Fruit fly (Drosophila melanogaster): ENCODE results near the gene CG5087.

The CG5087 gene

dm6 chr3L:9009738-9010137, 11.8 kb downstream of the CG5087 start, which contains the start of gene CG5194:
Gene CG5194 (minus strand): TSS chr3L:9009838.
- TF ChIP-seq gl (tag; optimal IDR thresholded peaks at IDR 0.05) (no peak), CG14655 (GFP tag; optimal IDR thresholded peaks at IDR 0.05) (no peak)

DNA sequence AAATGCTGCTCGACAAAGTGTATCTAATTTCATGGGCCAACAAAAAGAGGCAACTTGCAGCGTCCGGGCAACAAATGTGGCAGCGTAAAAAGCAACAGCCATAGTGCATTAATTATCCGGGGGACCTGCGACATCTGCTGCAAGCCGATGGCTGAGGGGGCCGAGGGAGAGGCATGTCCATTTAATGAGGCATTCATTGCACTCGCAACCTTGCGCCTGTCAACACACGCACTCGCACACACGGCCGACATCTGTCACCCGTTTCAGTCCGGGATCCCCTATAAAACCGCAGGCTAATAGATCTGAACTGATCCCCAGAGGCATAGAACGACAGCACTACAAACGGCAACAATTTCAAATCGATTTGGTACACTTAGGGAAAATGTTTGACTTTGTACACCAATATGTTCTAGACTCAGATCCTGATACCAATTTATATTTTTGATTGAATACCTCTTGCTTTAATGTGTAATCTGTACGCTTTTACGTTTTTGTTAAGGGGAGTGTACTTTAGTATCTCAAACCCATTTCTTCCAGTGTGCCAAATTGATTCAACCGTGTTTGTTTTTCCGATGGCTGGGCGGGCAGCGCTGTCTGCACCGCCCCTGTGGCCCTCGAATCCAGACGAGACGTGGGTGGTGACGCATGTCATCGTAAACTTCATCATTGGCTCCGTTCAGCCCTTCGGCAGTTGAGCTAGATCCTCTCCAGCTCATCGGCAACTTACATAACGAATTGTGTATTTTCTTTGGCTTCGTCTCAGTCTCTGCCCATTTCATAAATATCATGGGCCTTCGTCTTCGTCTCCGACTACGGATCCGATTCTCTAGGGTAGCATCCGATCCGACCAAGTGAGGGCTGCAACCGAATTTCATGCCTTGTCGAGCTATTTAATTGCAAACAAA, 13.8 kb downstream of the CG5087 start:
- TF ChIP-seq rn (GFP tag; IDR thresholded peaks at IDR 0.05), result no peak
- TF ChIP-seq CG8301 (tag; optimal IDR thresholded peaks at IDR 0.05), result no peak
- TF ChIP-seq CG12605 (GFP tag; IDR thresholded peaks at IDR 0.05), result no peak
- TF ChIP-seq EcR (GFP tag; optimal IDR thresholded peaks at IDR 0.05), result no peak
- TF ChIP-seq CG8159 (tag; optimal IDR thresholded peaks at IDR 0.05), result peak; percentile 37
- peak; percentile 1 for TF ChIP-seq CG15710 (tag; optimal IDR thresholded peaks at IDR 0.05)
- no peak for TF ChIP-seq CG32121 (GFP tag; IDR thresholded peaks at IDR 0.05)
- TF ChIP-seq CG13204 (GFP tag; optimal IDR thresholded peaks at IDR 0.05), result no peak
- TF ChIP-seq CG9948 (tag; optimal IDR thresholded peaks at IDR 0.05), result no peak
- no peak for TF ChIP-seq CG34367 (tag; optimal IDR thresholded peaks at IDR 0.05)
- TF ChIP-seq Pif1B (GFP tag; optimal IDR thresholded peaks at IDR 0.05), result no peak

DNA sequence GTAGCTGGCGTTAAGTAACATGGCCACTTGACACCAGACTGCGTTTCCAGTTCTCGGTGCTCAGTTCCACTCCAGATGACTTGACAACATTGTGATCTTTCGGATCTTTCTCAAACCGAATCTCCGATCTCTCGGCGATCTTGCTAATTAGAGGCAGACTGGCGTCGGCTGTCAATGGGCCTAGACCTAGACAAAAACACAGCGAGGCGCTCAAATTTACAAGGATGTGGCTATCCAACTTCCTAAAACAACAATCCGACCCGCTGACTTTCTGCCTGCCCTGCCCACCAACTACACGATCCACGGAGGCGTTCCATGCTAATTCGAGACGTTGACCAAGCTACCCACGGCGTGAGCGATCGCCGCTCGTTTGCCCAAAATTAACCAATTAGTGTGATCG, 15.8 kb downstream of the CG5087 start:
- TF ChIP-seq gl (tag; optimal IDR thresholded peaks at IDR 0.05), result no peak
- TF ChIP-seq CG9948 (tag; optimal IDR thresholded peaks at IDR 0.05), result no peak
- TF ChIP-seq EcR (GFP tag; optimal IDR thresholded peaks at IDR 0.05), result no peak
- TF ChIP-seq Pif1B (GFP tag; optimal IDR thresholded peaks at IDR 0.05), result no peak
- TF ChIP-seq CG10348 (GFP tag; IDR thresholded peaks at IDR 0.05), result no peak
- TF ChIP-seq rn (GFP tag; IDR thresholded peaks at IDR 0.05), result no peak
- TF ChIP-seq D1 (tag; optimal IDR thresholded peaks at IDR 0.05), result no peak
- TF ChIP-seq CG32121 (GFP tag; IDR thresholded peaks at IDR 0.05), result no peak
- TF ChIP-seq CG12605 (GFP tag; IDR thresholded peaks at IDR 0.05), result no peak

DNA sequence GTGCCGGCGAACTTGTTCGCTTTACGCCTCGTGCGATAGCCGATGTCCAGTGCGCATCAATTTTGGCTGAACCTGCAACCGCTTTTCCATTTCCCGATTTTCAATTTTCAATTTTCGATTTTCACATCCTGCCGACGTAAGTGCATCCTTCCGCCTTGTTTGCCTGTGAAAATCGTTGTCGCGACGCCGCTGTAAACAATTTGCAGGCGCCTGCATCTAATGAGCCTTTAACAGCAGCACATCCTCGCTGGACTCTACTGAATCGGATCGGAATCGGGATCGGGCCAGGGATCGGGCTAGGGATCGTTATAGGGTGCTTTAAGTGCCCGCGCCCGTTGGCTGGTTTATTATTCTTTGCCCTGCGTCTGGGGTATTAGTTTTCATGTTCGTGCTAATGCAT, 19.4 kb downstream of the CG5087 start:
- no peak for TF ChIP-seq rn (GFP tag; IDR thresholded peaks at IDR 0.05)
- no peak for TF ChIP-seq CG10348 (GFP tag; IDR thresholded peaks at IDR 0.05)
- TF ChIP-seq CG14655 (GFP tag; optimal IDR thresholded peaks at IDR 0.05), result no peak
- no peak for TF ChIP-seq D1 (tag; optimal IDR thresholded peaks at IDR 0.05)
- TF ChIP-seq CG17806 (tag; optimal IDR thresholded peaks at IDR 0.05), result no peak
- no peak for TF ChIP-seq CG34367 (tag; optimal IDR thresholded peaks at IDR 0.05)
- no peak for TF ChIP-seq CG8301 (tag; optimal IDR thresholded peaks at IDR 0.05)
- no peak for TF ChIP-seq CG8159 (tag; optimal IDR thresholded peaks at IDR 0.05)

DNA sequence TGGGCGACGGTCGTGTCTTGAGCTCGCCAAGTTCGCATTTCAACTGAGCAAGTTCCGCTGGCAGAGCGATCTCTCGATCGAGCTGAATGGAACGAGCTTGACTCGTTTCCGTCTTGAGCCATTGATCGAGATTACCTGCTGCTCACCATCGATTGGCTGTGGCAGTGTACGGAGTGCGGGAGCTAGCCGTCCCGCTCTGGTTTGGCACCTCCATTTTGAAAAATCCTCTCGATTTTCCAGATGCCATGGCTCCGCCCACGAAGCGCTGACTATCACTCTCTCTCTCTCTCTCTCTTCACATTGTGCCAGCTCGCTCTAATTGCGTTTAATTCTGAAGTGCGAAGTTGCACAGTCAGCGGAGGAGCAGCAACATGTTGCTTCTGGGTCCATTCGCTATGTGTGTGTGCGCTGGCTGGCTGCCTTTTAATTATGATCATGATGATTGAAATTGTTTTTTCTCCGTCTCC, 21.2 kb downstream of the CG5087 start, which contains the start of gene Doc2:
Gene Doc2, minus strand, starts transcription at position 51 of the 467 bp plus-strand sequence.
- no peak for TF ChIP-seq gl (tag; optimal IDR thresholded peaks at IDR 0.05)
- TF ChIP-seq CG13204 (GFP tag; optimal IDR thresholded peaks at IDR 0.05), result no peak
- TF ChIP-seq EcR (GFP tag; optimal IDR thresholded peaks at IDR 0.05), result no peak
- no peak for TF ChIP-seq CG17806 (tag; optimal IDR thresholded peaks at IDR 0.05)
- TF ChIP-seq Ets98B (GFP tag; IDR thresholded peaks at IDR 0.05), result no peak
- TF ChIP-seq CG4496 (GFP tag; IDR thresholded peaks at IDR 0.05), result no peak
- TF ChIP-seq CG32121 (GFP tag; IDR thresholded peaks at IDR 0.05), result no peak
- no peak for TF ChIP-seq D1 (tag; optimal IDR thresholded peaks at IDR 0.05)
- no peak for TF ChIP-seq Snoo (tag; optimal IDR thresholded peaks at IDR 0.05)
- TF ChIP-seq Pif1B (GFP tag; optimal IDR thresholded peaks at IDR 0.05), result no peak
- TF ChIP-seq CG15710 (tag; optimal IDR thresholded peaks at IDR 0.05), result no peak
- no peak for TF ChIP-seq Pif1A (GFP tag; optimal IDR thresholded peaks at IDR 0.05)
- TF ChIP-seq fd96Ca (GFP tag; IDR thresholded peaks at IDR 0.05), result no peak
- TF ChIP-seq CG14655 (GFP tag; optimal IDR thresholded peaks at IDR 0.05), result no peak
- no peak for TF ChIP-seq CG34367 (tag; optimal IDR thresholded peaks at IDR 0.05)
- TF ChIP-seq CG12605 (GFP tag; IDR thresholded peaks at IDR 0.05), result no peak
- no peak for TF ChIP-seq CG10348 (GFP tag; IDR thresholded peaks at IDR 0.05)
- no peak for TF ChIP-seq CG8301 (tag; optimal IDR thresholded peaks at IDR 0.05)
- TF ChIP-seq CG8159 (tag; optimal IDR thresholded peaks at IDR 0.05), result no peak

DNA sequence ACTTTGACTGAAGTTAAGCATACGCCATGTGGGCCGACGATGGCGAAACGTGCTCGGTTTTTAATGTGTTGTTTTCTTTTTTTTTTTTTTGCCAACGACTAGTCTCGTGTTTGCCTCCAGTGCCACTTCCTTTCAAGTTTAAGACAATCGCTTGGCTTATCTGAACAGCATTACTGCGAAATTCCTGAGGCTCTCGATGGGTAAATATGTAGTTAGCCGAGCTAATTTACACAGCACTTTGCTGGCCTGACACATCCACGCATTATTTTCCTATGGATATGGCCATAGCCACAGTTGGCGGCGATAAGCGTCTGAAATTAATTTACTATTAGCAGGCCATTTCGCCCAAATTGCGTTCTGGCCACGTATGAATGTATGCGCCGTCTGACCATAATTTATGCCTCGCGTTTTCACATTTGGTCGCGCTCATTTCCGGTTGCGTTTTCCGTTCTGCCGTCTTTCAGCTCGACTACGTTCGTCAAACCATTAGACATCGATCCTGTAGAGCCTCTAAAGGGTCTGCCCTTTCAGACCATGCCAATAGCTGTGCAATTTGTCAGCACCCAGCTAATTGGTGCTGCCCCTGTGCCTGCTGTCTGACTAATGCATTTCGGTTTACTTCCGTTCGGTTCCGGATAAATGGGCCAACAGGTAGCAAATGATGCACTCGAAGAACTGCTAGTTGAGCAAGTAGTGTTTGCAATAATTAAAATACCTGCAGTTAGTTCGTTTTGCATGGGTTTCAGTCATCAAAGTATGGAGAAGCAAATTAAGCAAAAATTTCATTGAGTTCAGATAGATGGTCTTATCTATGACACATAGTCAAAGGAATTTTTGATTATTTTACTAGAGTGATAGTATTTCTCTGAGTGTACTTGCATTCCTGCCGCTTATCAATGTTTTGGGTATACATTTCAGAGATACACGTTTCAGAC, 22.7 kb downstream of the CG5087 start:
- TF ChIP-seq fd96Ca (GFP tag; IDR thresholded peaks at IDR 0.05) (no peak), Pif1A (GFP tag; optimal IDR thresholded peaks at IDR 0.05) (no peak), CG8159 (tag; optimal IDR thresholded peaks at IDR 0.05) (no peak), EcR (GFP tag; optimal IDR thresholded peaks at IDR 0.05) (no peak), CG34367 (tag; optimal IDR thresholded peaks at IDR 0.05) (no peak), CG32121 (GFP tag; IDR thresholded peaks at IDR 0.05) (no peak), CG10348 (GFP tag; IDR thresholded peaks at IDR 0.05) (no peak), CG12605 (GFP tag; IDR thresholded peaks at IDR 0.05) (no peak), Pif1B (GFP tag; optimal IDR thresholded peaks at IDR 0.05) (no peak), Ets98B (GFP tag; IDR thresholded peaks at IDR 0.05) (no peak), gl (tag; optimal IDR thresholded peaks at IDR 0.05) (no peak), CG13204 (GFP tag; optimal IDR thresholded peaks at IDR 0.05) (no peak), CG15710 (tag; optimal IDR thresholded peaks at IDR 0.05) (no peak), CG14655 (GFP tag; optimal IDR thresholded peaks at IDR 0.05) (no peak), rn (GFP tag; IDR thresholded peaks at IDR 0.05) (no peak), CG4496 (GFP tag; IDR thresholded peaks at IDR 0.05) (no peak), Snoo (tag; optimal IDR thresholded peaks at IDR 0.05) (no peak), CG9948 (tag; optimal IDR thresholded peaks at IDR 0.05) (no peak), CG8301 (tag; optimal IDR thresholded peaks at IDR 0.05) (no peak)

Measured in whole organism, pupa.